Fruit fly (Drosophila melanogaster): Measurements from ENCODE around the gene CG44362.

The CG44362 gene

DNA sequence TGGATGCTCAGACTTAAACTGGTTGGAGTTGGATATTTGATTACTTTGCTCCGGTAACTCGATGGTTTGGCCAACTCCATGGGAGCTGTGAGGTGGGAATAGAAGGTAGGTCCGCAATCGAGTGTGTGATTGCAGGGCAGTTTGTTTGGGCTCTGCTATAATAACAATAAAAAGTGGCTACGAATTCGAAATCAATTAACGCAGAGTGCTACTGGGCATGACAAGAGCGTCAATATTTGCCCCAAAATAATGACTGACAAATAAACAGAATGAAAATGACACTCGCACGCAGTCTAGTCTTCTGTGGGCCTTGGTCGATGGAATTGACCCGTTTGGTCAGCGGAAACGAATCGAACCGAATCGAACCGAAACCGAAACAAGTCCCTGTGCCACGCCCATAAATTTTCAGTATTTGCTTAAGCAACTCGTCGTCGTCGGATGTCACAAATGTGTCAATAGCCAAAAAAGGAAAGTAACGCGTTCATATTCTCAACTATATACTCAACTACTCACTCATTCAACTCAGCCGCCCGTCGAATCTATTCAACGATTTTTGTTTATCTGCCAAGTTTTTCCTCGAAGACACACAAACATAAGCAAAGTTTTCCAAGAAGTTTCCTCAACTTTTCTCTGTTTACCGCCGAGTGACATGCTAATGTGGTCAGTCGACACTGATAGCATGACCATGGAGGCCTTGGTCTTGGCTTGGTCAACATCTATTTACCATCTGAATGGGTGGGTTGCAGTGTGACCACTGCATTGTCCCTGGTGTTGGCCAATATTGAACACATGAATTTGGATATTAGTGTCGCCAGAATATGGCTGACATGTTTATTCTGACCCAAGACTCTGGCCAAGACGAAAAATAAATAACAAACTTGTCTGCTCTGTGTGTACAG lies 41.7 kb upstream of the CG44362 start:
- TF ChIP-seq ey (GFP tag; optimal IDR thresholded peaks at IDR 0.05) (no peak), CG32264 (GFP tag; optimal IDR thresholded peaks at IDR 0.05) (no peak), OdsH (GFP tag; optimal IDR thresholded peaks at IDR 0.05) (no peak), brk (GFP tag; optimal IDR thresholded peaks at IDR 0.05) (no peak), dl (GFP tag; optimal IDR thresholded peaks at IDR 0.05; ENCODE audit: insufficient read depth in 1 of 2, partially characterized antibody in 2 of 2) (no peak), Hr78 (GFP tag; optimal IDR thresholded peaks at IDR 0.05) (no peak), GATAd (GFP tag; optimal IDR thresholded peaks at IDR 0.05) (no peak), CrebA (GFP tag; optimal IDR thresholded peaks at IDR 0.05; ENCODE audit: borderline replicate concordance) (no peak), Abd-B (GFP tag; optimal IDR thresholded peaks at IDR 0.05) (no peak), Vsx2 (GFP tag; optimal IDR thresholded peaks at IDR 0.05; ENCODE audit: partially characterized antibody) (no peak), Dif (GFP tag; optimal IDR thresholded peaks at IDR 0.05; ENCODE audit: partially characterized antibody) (no peak), jim (GFP tag; optimal IDR thresholded peaks at IDR 0.05) (no peak), fru (GFP tag; optimal IDR thresholded peaks at IDR 0.05) (no peak), rgr (GFP tag; optimal IDR thresholded peaks at IDR 0.05) (no peak)

DNA sequence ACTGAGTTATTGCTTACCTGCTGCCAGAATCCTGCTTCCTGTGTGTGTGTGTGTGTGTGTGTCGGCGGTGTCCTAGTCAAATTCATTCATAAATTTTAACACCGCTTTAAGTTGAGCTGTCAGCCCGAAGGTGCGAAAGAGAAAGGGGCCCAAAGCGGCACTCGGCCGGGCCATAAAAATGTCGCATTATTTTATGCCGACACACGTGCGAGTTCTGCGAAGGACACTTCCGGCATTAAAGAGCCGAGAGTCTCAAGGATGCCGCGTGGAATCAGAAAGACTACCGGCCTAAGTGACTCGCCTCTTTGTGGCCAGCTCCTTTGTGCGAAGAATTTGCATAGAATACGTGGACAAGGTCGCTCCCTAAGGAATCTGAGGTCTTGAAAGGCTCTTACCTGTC lies 40.3 kb upstream of the CG44362 start:
- TF ChIP-seq GATAd (GFP tag; optimal IDR thresholded peaks at IDR 0.05) (no peak), Dif (GFP tag; optimal IDR thresholded peaks at IDR 0.05; ENCODE audit: partially characterized antibody) (no peak), h (GFP tag; optimal IDR thresholded peaks at IDR 0.05) (no peak), sv (GFP tag; optimal IDR thresholded peaks at IDR 0.05) (no peak), dsf (GFP tag; optimal IDR thresholded peaks at IDR 0.05; ENCODE audit: borderline replicate concordance) (no peak), Abd-B (GFP tag; optimal IDR thresholded peaks at IDR 0.05) (no peak), psq (GFP tag; optimal IDR thresholded peaks at IDR 0.05) (no peak), Jra (GFP tag; optimal IDR thresholded peaks at IDR 0.05) (no peak), Mio (GFP tag; optimal IDR thresholded peaks at IDR 0.05) (no peak), Myc (optimal IDR thresholded peaks at IDR 0.05) (no peak), lola (GFP tag; optimal IDR thresholded peaks at IDR 0.05) (no peak), ey (GFP tag; optimal IDR thresholded peaks at IDR 0.05) (no peak), br (GFP tag; optimal IDR thresholded peaks at IDR 0.05) (no peak), Hr78 (GFP tag; optimal IDR thresholded peaks at IDR 0.05) (no peak), CrebA (GFP tag; optimal IDR thresholded peaks at IDR 0.05; ENCODE audit: borderline replicate concordance) (no peak), tai (GFP tag; optimal IDR thresholded peaks at IDR 0.05) (no peak), dl (GFP tag; optimal IDR thresholded peaks at IDR 0.05; ENCODE audit: insufficient read depth in 1 of 2, partially characterized antibody in 2 of 2) (no peak), OdsH (GFP tag; optimal IDR thresholded peaks at IDR 0.05) (no peak)

DNA sequence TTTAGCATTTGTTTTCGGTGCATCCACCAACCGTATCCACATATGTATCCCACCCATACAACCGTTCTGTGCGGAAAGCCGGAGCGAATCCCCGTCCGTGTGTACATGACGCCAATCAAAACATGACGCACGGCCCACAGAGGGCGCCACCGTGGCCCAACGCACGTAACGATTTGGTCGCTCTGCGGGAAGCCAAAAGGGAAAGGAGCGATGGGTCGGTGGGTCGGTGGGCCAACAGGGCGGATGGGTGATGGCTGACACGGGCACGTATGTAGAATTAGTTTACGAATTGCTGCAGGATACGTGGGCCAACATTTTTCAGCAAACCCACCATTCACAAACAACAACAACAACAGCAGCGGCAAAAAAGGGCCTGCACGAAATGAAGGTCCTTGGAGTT lies 38.6 kb upstream of the CG44362 start:
- TF ChIP-seq OdsH (GFP tag; optimal IDR thresholded peaks at IDR 0.05) (no peak), Vsx2 (GFP tag; optimal IDR thresholded peaks at IDR 0.05; ENCODE audit: partially characterized antibody) (no peak), CG9705 (GFP tag; optimal IDR thresholded peaks at IDR 0.05) (no peak), Dfd (GFP tag; optimal IDR thresholded peaks at IDR 0.05) (no peak), lola (GFP tag; optimal IDR thresholded peaks at IDR 0.05) (no peak), Rel (GFP tag; optimal IDR thresholded peaks at IDR 0.05) (no peak), Rel (tag; optimal IDR thresholded peaks at IDR 0.05) (no peak), usp (GFP tag; optimal IDR thresholded peaks at IDR 0.05) (no peak), dmrt93B (GFP tag; optimal IDR thresholded peaks at IDR 0.05) (no peak), Myc (optimal IDR thresholded peaks at IDR 0.05) (no peak), dsf (GFP tag; optimal IDR thresholded peaks at IDR 0.05; ENCODE audit: borderline replicate concordance) (no peak), HLH106 (tag; optimal IDR thresholded peaks at IDR 0.05) (no peak), sage (GFP tag; optimal IDR thresholded peaks at IDR 0.05) (no peak), CG32264 (GFP tag; optimal IDR thresholded peaks at IDR 0.05) (no peak)

DNA sequence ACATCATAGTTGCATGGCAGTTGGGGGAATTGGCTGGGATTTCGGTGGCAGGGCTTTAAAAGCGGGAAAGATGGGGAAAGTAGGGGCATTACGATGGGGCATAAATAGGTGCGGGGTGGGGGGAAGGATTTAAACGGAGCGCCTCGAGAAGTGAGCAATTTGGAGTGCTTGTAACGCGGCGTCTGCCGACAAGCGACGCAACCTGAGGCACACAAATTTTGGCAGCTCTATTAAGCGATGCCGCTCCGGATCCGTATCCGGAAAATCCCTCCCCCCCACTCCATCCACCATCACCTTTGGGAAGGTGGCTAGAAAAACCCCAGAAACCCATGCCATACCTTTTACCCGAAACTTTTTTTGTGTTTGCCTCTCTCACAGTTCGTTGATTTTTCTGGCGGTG lies 37.7 kb upstream of the CG44362 start:
- no peak for TF ChIP-seq Hnf4 (GFP tag; optimal IDR thresholded peaks at IDR 0.05)
- no peak for TF ChIP-seq fru (GFP tag; optimal IDR thresholded peaks at IDR 0.05)
- no peak for TF ChIP-seq Abd-B (GFP tag; optimal IDR thresholded peaks at IDR 0.05)
- no peak for TF ChIP-seq CG32264 (GFP tag; optimal IDR thresholded peaks at IDR 0.05)
- TF ChIP-seq br (GFP tag; optimal IDR thresholded peaks at IDR 0.05), result no peak
- TF ChIP-seq psq (GFP tag; optimal IDR thresholded peaks at IDR 0.05), result no peak
- no peak for TF ChIP-seq Jra (GFP tag; optimal IDR thresholded peaks at IDR 0.05)
- TF ChIP-seq Hr78 (GFP tag; optimal IDR thresholded peaks at IDR 0.05), result no peak
- no peak for TF ChIP-seq Myc (optimal IDR thresholded peaks at IDR 0.05)
- no peak for TF ChIP-seq rgr (GFP tag; optimal IDR thresholded peaks at IDR 0.05)
- TF ChIP-seq usp (GFP tag; optimal IDR thresholded peaks at IDR 0.05), result no peak
- TF ChIP-seq jim (GFP tag; optimal IDR thresholded peaks at IDR 0.05), result no peak
- no peak for TF ChIP-seq CG9705 (GFP tag; optimal IDR thresholded peaks at IDR 0.05)
- TF ChIP-seq Rel (GFP tag; optimal IDR thresholded peaks at IDR 0.05), result no peak
- TF ChIP-seq Rel (tag; optimal IDR thresholded peaks at IDR 0.05), result no peak
- TF ChIP-seq OdsH (GFP tag; optimal IDR thresholded peaks at IDR 0.05), result no peak

All from whole organism, wandering third instar larva.